Fruit fly (Drosophila melanogaster) whole organism, embryonic: ENCODE measurements around the gene CNMa.
A peak's percentile ranks its signal among the peaks of the same experiment; 100 is the strongest.

Experiments used
- Atf-2 ChIP-seq: fragments of 200-800 bp; sonication (Bioruptor generic); optimal IDR thresholded peaks from 2 replicates; lab custom pipeline; 2016; ENCODE audit warnings: missing biosample characterization, missing genetic modification characterization
- BEAF-32 ChIP-seq: fragments of 200-800 bp; sonication (Bioruptor generic); optimal IDR thresholded peaks from 3 replicates; lab custom pipeline; 2017; ENCODE audit warnings: missing biosample characterization, missing genetic modification characterization, mild to moderate bottlenecking, moderate library complexity, missing genetic modification reagents
- CG10321 ChIP-seq: fragments of 200-800 bp; sonication (Bioruptor generic); IDR thresholded peaks from 2 replicates; pipeline ENCODE4 v1.3.6; 2022; ENCODE audit warnings: missing biosample characterization, missing genetic modification characterization
- CG12155 ChIP-seq: fragments of 200-800 bp; sonication (Bioruptor generic); optimal IDR thresholded peaks from 3 replicates; lab custom pipeline; 2016; ENCODE audit warnings: missing biosample characterization, missing genetic modification characterization
- CG12391 ChIP-seq: fragments of 200-800 bp; sonication (Bioruptor generic); optimal IDR thresholded peaks from 3 replicates; lab custom pipeline; 2018; ENCODE audit warnings: missing biosample characterization, mild to moderate bottlenecking, missing genetic modification characterization, moderate library complexity
- CG14014 ChIP-seq: fragments of 200-800 bp; sonication (Bioruptor generic); IDR thresholded peaks from 2 replicates; pipeline ENCODE4 v1.3.6; 2022; ENCODE audit warnings: missing biosample characterization, missing genetic modification characterization
- CG18262 ChIP-seq: fragments of 200-800 bp; optimal IDR thresholded peaks from 3 replicates; lab custom pipeline; 2019; ENCODE audit warnings: missing biosample characterization, mild to moderate bottlenecking, missing genetic modification characterization, moderate library complexity
- CG2202 ChIP-seq: fragments of 200-800 bp; sonication (Bioruptor generic); optimal IDR thresholded peaks from 2 replicates; lab custom pipeline; 2018; ENCODE audit warnings: missing biosample characterization, mild to moderate bottlenecking, missing genetic modification characterization
- CG34422 ChIP-seq: fragments of 200-800 bp; sonication (Bioruptor generic); IDR thresholded peaks from 3 replicates; pipeline ENCODE4 v1.3.6; 2022; ENCODE audit warnings: missing biosample characterization, missing genetic modification characterization
- CG3726 ChIP-seq: fragments of 200-800 bp; sonication (Bioruptor generic); IDR thresholded peaks from 3 replicates; pipeline ENCODE4, ENCODE4 v1.3.6; 2022; ENCODE audit warnings: missing biosample characterization, missing genetic modification characterization
- CG4730 ChIP-seq: fragments of 200-800 bp; sonication (Bioruptor generic); IDR thresholded peaks from 2 replicates; pipeline ENCODE4 v1.3.6; 2022; ENCODE audit warnings: missing biosample characterization, missing genetic modification characterization
- CG6254 ChIP-seq: fragments of 200-800 bp; sonication (Bioruptor generic); optimal IDR thresholded peaks from 3 replicates; lab custom pipeline; 2017; ENCODE audit warnings: mild to moderate bottlenecking, missing biosample characterization, missing genetic modification reagents, missing genetic modification characterization
- CG6689 ChIP-seq: fragments of 200-800 bp; sonication (Bioruptor generic); IDR thresholded peaks from 2 replicates; pipeline ENCODE4 v1.3.6; 2022; ENCODE audit warnings: missing biosample characterization, missing genetic modification characterization
- CG6765 ChIP-seq: fragments of 200-800 bp; sonication (Bioruptor generic); optimal IDR thresholded peaks from 3 replicates; lab custom pipeline; 2017; ENCODE audit warnings: missing biosample characterization, mild to moderate bottlenecking, missing genetic modification characterization
- CG7556 ChIP-seq: fragments of 200-800 bp; sonication (Bioruptor generic); optimal IDR thresholded peaks from 2 replicates; lab custom pipeline; 2017; ENCODE audit warnings: missing biosample characterization, mild to moderate bottlenecking, missing genetic modification characterization
- Dip3 ChIP-seq: fragments of 200-800 bp; sonication (Bioruptor generic); optimal IDR thresholded peaks from 3 replicates; lab custom pipeline; 2016; ENCODE audit warnings: missing biosample characterization, missing genetic modification characterization
- Doc3 ChIP-seq: fragments of 200-800 bp; sonication (Bioruptor generic); IDR thresholded peaks from 3 replicates; pipeline ENCODE4 v1.3.6; 2022; ENCODE audit warnings: missing biosample characterization, missing genetic modification characterization; ENCODE audit not compliant: partially characterized antibody
- Elba2 ChIP-seq: fragments of 200-800 bp; sonication (Bioruptor generic); optimal IDR thresholded peaks from 3 replicates; lab custom pipeline; 2016; ENCODE audit warnings: missing biosample characterization, missing genetic modification characterization
- Fer1 ChIP-seq: fragments of 200-800 bp; sonication (Bioruptor generic); optimal IDR thresholded peaks from 2 replicates; lab custom pipeline; 2017; ENCODE audit warnings: missing biosample characterization, mild to moderate bottlenecking, missing genetic modification characterization
- Gsc ChIP-seq: fragments of 200-800 bp; sonication (Bioruptor generic); IDR thresholded peaks from 2 replicates; pipeline ENCODE4 v1.3.6; 2022; ENCODE audit warnings: missing biosample characterization, missing genetic modification characterization
- HLH3B ChIP-seq: fragments of 200-800 bp; sonication (Bioruptor generic); IDR thresholded peaks from 2 replicates; pipeline ENCODE4 v1.3.6; 2022; ENCODE audit warnings: missing biosample characterization, missing genetic modification characterization
- HLH4C ChIP-seq: fragments of 200-800 bp; sonication (Bioruptor generic); IDR thresholded peaks from 3 replicates; pipeline ENCODE4 v1.3.6; 2022; ENCODE audit warnings: missing biosample characterization, missing genetic modification characterization; ENCODE audit not compliant: partially characterized antibody
- HLH54F ChIP-seq: fragments of 200-800 bp; sonication (Bioruptor generic); optimal IDR thresholded peaks from 3 replicates; lab custom pipeline; 2016; ENCODE audit warnings: missing biosample characterization, missing genetic modification characterization
- HLHmδ ChIP-seq: fragments of 200-800 bp; sonication (Bioruptor generic); optimal IDR thresholded peaks from 2 replicates; lab custom pipeline; 2018; ENCODE audit warnings: missing biosample characterization, mild to moderate bottlenecking, missing genetic modification characterization, moderate library complexity
- Meics ChIP-seq: fragments of 200-800 bp; sonication (Bioruptor generic); optimal IDR thresholded peaks from 2 replicates; lab custom pipeline; 2017; ENCODE audit warnings: missing biosample characterization, mild to moderate bottlenecking, missing genetic modification characterization
- Sin3A ChIP-seq: fragments of >200 bp; optimal IDR thresholded peaks from 2 replicates; lab custom pipeline; 2018
- Spps ChIP-seq: fragments of 200-800 bp; sonication (Bioruptor generic); optimal IDR thresholded peaks from 2 replicates; lab custom pipeline; 2018; ENCODE audit warnings: missing biosample characterization, mild to moderate bottlenecking, missing genetic modification characterization
- Sry-β ChIP-seq: fragments of 200-800 bp; sonication (Bioruptor generic); optimal IDR thresholded peaks from 2 replicates; lab custom pipeline; 2018; ENCODE audit warnings: missing biosample characterization, mild to moderate bottlenecking, missing genetic modification characterization, moderate library complexity
- TFAM ChIP-seq: fragments of 200-800 bp; sonication (Bioruptor generic); optimal IDR thresholded peaks from 2 replicates; lab custom pipeline; 2017; ENCODE audit warnings: missing biosample characterization, missing genetic modification characterization, inconsistent platforms
- Taf1 ChIP-seq: fragments of 200-800 bp; sonication (Bioruptor generic); IDR thresholded peaks from 2 replicates; pipeline ENCODE4 v1.3.6; 2022; ENCODE audit warnings: missing biosample characterization, missing genetic modification characterization
- Usf ChIP-seq: fragments of 200-800 bp; sonication (Bioruptor generic); optimal IDR thresholded peaks from 2 replicates; lab custom pipeline; 2017; ENCODE audit warnings: missing genotype, missing biosample characterization, missing genetic modification characterization
- Xrp1 ChIP-seq: fragments of 200-800 bp; sonication (Bioruptor generic); IDR thresholded peaks from 2 replicates; pipeline ENCODE4 v1.3.6; 2022; ENCODE audit warnings: missing biosample characterization, missing genetic modification characterization
- ac ChIP-seq: fragments of 200-800 bp; sonication (Bioruptor generic); optimal IDR thresholded peaks from 3 replicates; lab custom pipeline; 2017; ENCODE audit warnings: missing biosample characterization, mild to moderate bottlenecking, missing genetic modification characterization
- al ChIP-seq: fragments of 200-800 bp; sonication (Bioruptor generic); IDR thresholded peaks from 2 replicates; pipeline ENCODE4 v1.3.6; 2022; ENCODE audit warnings: missing biosample characterization, missing genetic modification characterization
- aop ChIP-seq: fragments of 200-800 bp; sonication (Bioruptor generic); IDR thresholded peaks from 2 replicates; pipeline ENCODE4 v1.3.6; 2022; ENCODE audit warnings: missing biosample characterization, missing genetic modification characterization
- ap ChIP-seq: fragments of 200-800 bp; sonication (Bioruptor generic); IDR thresholded peaks from 2 replicates; pipeline ENCODE4 v1.3.6; 2022; ENCODE audit warnings: missing biosample characterization, missing genetic modification characterization
- ato ChIP-seq: fragments of 200-800 bp; sonication (Bioruptor generic); IDR thresholded peaks from 2 replicates; pipeline ENCODE4 v1.3.6; 2022; ENCODE audit warnings: missing biosample characterization, missing genetic modification characterization; ENCODE audit not compliant: partially characterized antibody
- br ChIP-seq: fragments of >200 bp; optimal IDR thresholded peaks from 2 replicates; lab custom pipeline; 2017
- dmrt11E ChIP-seq: fragments of 200-800 bp; sonication (Bioruptor generic); optimal IDR thresholded peaks from 3 replicates; lab custom pipeline; 2018; ENCODE audit warnings: missing biosample characterization, mild to moderate bottlenecking, missing genetic modification characterization, moderate library complexity
- fd96Cb ChIP-seq: fragments of 200-800 bp; sonication (Bioruptor generic); optimal IDR thresholded peaks from 2 replicates; lab custom pipeline; 2018; ENCODE audit warnings: missing biosample characterization, mild to moderate bottlenecking, missing genetic modification characterization, moderate library complexity
- ftz-f1 ChIP-seq: fragments of 200-800 bp; sonication (Bioruptor generic); optimal IDR thresholded peaks from 2 replicates; lab custom pipeline; 2016; ENCODE audit warnings: missing biosample characterization, missing genetic modification characterization
- gt ChIP-seq: fragments of 200-800 bp; sonication (Bioruptor generic); IDR thresholded peaks from 2 replicates; pipeline ENCODE4 v1.3.6; 2022; ENCODE audit warnings: missing biosample characterization, missing genetic modification characterization
- ken ChIP-seq: fragments of 200-800 bp; sonication (Bioruptor generic); IDR thresholded peaks from 3 replicates; pipeline ENCODE4 v1.3.6; 2022; ENCODE audit warnings: missing biosample characterization, missing genetic modification characterization
- mam ChIP-seq: fragments of 200-800 bp; sonication (Bioruptor generic); optimal IDR thresholded peaks from 3 replicates; lab custom pipeline; 2016; ENCODE audit warnings: missing biosample characterization, missing genetic modification characterization
- nau ChIP-seq: fragments of 200-800 bp; sonication (Bioruptor generic); optimal IDR thresholded peaks from 3 replicates; lab custom pipeline; 2017; ENCODE audit warnings: missing biosample characterization, mild to moderate bottlenecking, missing genetic modification characterization, missing genetic modification reagents
- psq ChIP-seq: fragments of 200-800 bp; sonication (Bioruptor generic); optimal IDR thresholded peaks from 2 replicates; lab custom pipeline; 2017; ENCODE audit warnings: missing biosample characterization, missing genetic modification characterization
- pzg ChIP-seq: fragments of 200-800 bp; sonication (Bioruptor generic); optimal IDR thresholded peaks from 3 replicates; lab custom pipeline; 2018; ENCODE audit warnings: missing biosample characterization, mild to moderate bottlenecking, missing genetic modification characterization, moderate library complexity
- ranshi ChIP-seq: fragments of 200-800 bp; sonication (Bioruptor generic); IDR thresholded peaks from 2 replicates; pipeline ENCODE4 v1.3.6; 2022; ENCODE audit warnings: missing biosample characterization, missing genetic modification characterization
- sim ChIP-seq: fragments of 200-800 bp; sonication (Bioruptor generic); IDR thresholded peaks from 2 replicates; pipeline ENCODE4 v1.3.6; 2022; ENCODE audit warnings: missing biosample characterization, missing genetic modification characterization
- sisA ChIP-seq: fragments of 200-800 bp; sonication (Bioruptor generic); IDR thresholded peaks from 2 replicates; pipeline ENCODE4 v1.3.6; 2022; ENCODE audit warnings: missing biosample characterization, missing genetic modification characterization
- slou ChIP-seq: fragments of 200-800 bp; sonication (Bioruptor generic); optimal IDR thresholded peaks from 3 replicates; lab custom pipeline; 2016; ENCODE audit warnings: missing biosample characterization, missing genetic modification characterization
- trem ChIP-seq: fragments of 200-800 bp; optimal IDR thresholded peaks from 3 replicates; lab custom pipeline; 2019; ENCODE audit warnings: missing biosample characterization, mild to moderate bottlenecking, missing genetic modification characterization, moderate library complexity
- vfl ChIP-seq: fragments of 200-800 bp; sonication (Bioruptor generic); optimal IDR thresholded peaks from 2 replicates; lab custom pipeline; 2016; ENCODE audit warnings: missing biosample characterization, missing genetic modification characterization

CNMa gene

DNA sequence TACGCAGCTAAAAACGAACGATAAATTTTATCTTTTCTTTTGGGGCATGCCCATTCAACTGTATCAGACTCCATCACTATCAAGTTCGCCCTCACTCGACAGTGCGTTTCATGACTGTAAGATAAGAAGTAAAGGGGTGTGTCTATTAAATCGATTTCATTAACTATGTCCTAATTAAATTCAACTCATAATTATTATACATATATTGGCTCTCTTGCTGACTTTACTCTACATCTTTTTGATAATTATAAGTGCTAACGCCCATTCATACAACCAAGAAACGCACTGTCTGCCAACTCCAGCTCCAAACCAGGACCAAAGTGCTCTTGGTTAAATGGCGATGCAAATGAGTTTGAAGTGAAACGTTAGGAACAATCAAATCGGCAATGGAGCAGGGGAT is 13.4 kb upstream of the CNMa start:
- TF ChIP-seq slou (GFP tag; lab: Kevin White, UChicago) = no peak
- TF ChIP-seq Gsc = no peak
- TF ChIP-seq dmrt11E (tag; lab: Kevin White, UChicago) = no peak
- TF ChIP-seq CG6254 (GFP tag; lab: Kevin White, UChicago) = no peak
- TF ChIP-seq gt (GFP tag; lab: Robert Waterston, UW) = no peak
- peak; percentile 24; the same call in 1 of the 2 replicates for TF ChIP-seq CG4730
- no peak for TF ChIP-seq HLHmδ
- TF ChIP-seq HLH54F (GFP tag; lab: Kevin White, UChicago) = no peak
- TF ChIP-seq trem = peak; percentile 1
- no peak for TF ChIP-seq CG12155 (GFP tag; lab: Kevin White, UChicago)
- no peak for TF ChIP-seq pzg
- TF ChIP-seq CG2202 = no peak
- TF ChIP-seq CG12391 (tag; lab: Kevin White, UChicago) = no peak
- TF ChIP-seq CG6765 (GFP tag; lab: Kevin White, UChicago) = no peak
- TF ChIP-seq aop (GFP tag; lab: Robert Waterston, UW) = no peak
- TF ChIP-seq ken (GFP tag; lab: Robert Waterston, UW) = no peak
- no peak for TF ChIP-seq nau (GFP tag; lab: Kevin White, UChicago)
- TF ChIP-seq CG7556 = no peak
- TF ChIP-seq HLH4C (GFP tag; lab: Robert Waterston, UW) = no peak
- no peak for TF ChIP-seq Sry-β (GFP tag; lab: Kevin White, UChicago)
- no peak for TF ChIP-seq Doc3 (GFP tag; lab: Robert Waterston, UW)
- TF ChIP-seq Atf-2 = no peak
- peak; percentile 46 for TF ChIP-seq Meics (GFP tag; lab: Kevin White, UChicago)
- no peak for TF ChIP-seq sisA (GFP tag; lab: Robert Waterston, UW)
- 0 out of 2 replicates have a peak, but pooled peaks have one; percentile 24 for TF ChIP-seq HLH3B (GFP tag; lab: Robert Waterston, UW)
- TF ChIP-seq ato (GFP tag; lab: Robert Waterston, UW) = no peak
- TF ChIP-seq ranshi = no peak
- 0 out of 3 replicates have a peak, but pooled peaks have one; percentile 26 for TF ChIP-seq CG3726 (GFP tag; lab: Robert Waterston, UW)
- no peak for TF ChIP-seq Taf1 (GFP tag; lab: Robert Waterston, UW)
- peak; percentile 41; the same call in 1 of the 2 replicates for TF ChIP-seq al (GFP tag; lab: Robert Waterston, UW)
- no peak for TF ChIP-seq CG10321 (GFP tag; lab: Robert Waterston, UW)
- no peak for TF ChIP-seq br (lab: Kevin White, UChicago)
- TF ChIP-seq CG14014 (GFP tag; lab: Robert Waterston, UW) = peak; percentile 40; the same call in 1 of the 2 replicates
- TF ChIP-seq Fer1 = peak; percentile 10
- no peak for TF ChIP-seq ftz-f1
- peak; percentile 3 for TF ChIP-seq fd96Cb (tag; lab: Kevin White, UChicago)
- no peak for TF ChIP-seq psq (GFP tag; lab: Kevin White, UChicago)
- no peak for TF ChIP-seq Elba2 (GFP tag; lab: Kevin White, UChicago)
- no peak for TF ChIP-seq BEAF-32 (GFP tag; lab: Kevin White, UChicago)
- TF ChIP-seq Xrp1 = peak; percentile 56; the same call in 1 of the 2 replicates
- TF ChIP-seq CG34422 (GFP tag; lab: Robert Waterston, UW) = no peak
- TF ChIP-seq ac (GFP tag; lab: Kevin White, UChicago) = no peak
- no peak for TF ChIP-seq ap (GFP tag; lab: Robert Waterston, UW)
- TF ChIP-seq CG18262 (tag; lab: Kevin White, UChicago) = peak; percentile 66
- no peak for TF ChIP-seq TFAM (GFP tag; lab: Kevin White, UChicago)
- no peak for TF ChIP-seq Dip3
- peak; percentile 55 for TF ChIP-seq CG6689 (GFP tag; lab: Robert Waterston, UW)
- no peak for TF ChIP-seq Spps
- TF ChIP-seq sim (GFP tag; lab: Robert Waterston, UW) = 0 out of 2 replicates have a peak, but pooled peaks have one; percentile 20
- no peak for TF ChIP-seq Sin3A (lab: Kevin White, UChicago)
- TF ChIP-seq mam (GFP tag; lab: Kevin White, UChicago) = no peak
- no peak for TF ChIP-seq vfl (GFP tag; lab: Kevin White, UChicago)
- TF ChIP-seq Usf (GFP tag; lab: Kevin White, UChicago) = no peak
